Worm (Caenorhabditis elegans) whole organism, young adult: ENCODE data around the gene sec-61.A.
A peak's percentile ranks its signal among the peaks of the same experiment; 100 is the strongest.

Source experiments
- B0019.2 ChIP-seq: fragments of 200-800 bp; sonication (Bioruptor generic); conservative IDR thresholded peaks from 2 replicates; pipeline ENCODE4 v1.3.6; 2022; ENCODE audit warnings: missing genetic modification reagents, missing genetic modification characterization, missing compliant biosample characterization
- B0261.1 ChIP-seq: sonication (generic microtip); optimal IDR thresholded peaks from 2 replicates; lab custom pipeline; 2016; ENCODE audit warnings: mild to moderate bottlenecking, missing genetic modification characterization, moderate library complexity, missing compliant biosample characterization
- B0336.3 ChIP-seq: fragments of 200-800 bp; sonication (Bioruptor generic); IDR thresholded peaks from 2 replicates; pipeline ENCODE4 v1.3.6; 2022; ENCODE audit warnings: missing genetic modification characterization, missing compliant biosample characterization
- C06A6.2 ChIP-seq: fragments of 200-800 bp; sonication (Bioruptor generic); conservative IDR thresholded peaks from 2 replicates; pipeline ENCODE4 v1.3.6; 2022; ENCODE audit warnings: missing genetic modification characterization, missing compliant biosample characterization
- C17E4.6 ChIP-seq: fragments of 200-800 bp; sonication (Bioruptor generic); IDR thresholded peaks from 2 replicates; pipeline ENCODE4 v1.3.6; 2022; ENCODE audit warnings: missing genetic modification reagents, missing genetic modification characterization, missing compliant biosample characterization
- F22D6.2 ChIP-seq: sonication (generic microtip); optimal IDR thresholded peaks from 2 replicates; lab custom pipeline; 2016; ENCODE audit warnings: mild to moderate bottlenecking, missing genetic modification characterization, missing compliant biosample characterization
- F23B12.7 ChIP-seq: sonication (generic microtip); optimal IDR thresholded peaks from 2 replicates; lab custom pipeline; 2017; ENCODE audit warnings: missing genetic modification characterization, mild to moderate bottlenecking, missing compliant biosample characterization, antibody characterized with exemption, moderate library complexity; ENCODE audit not compliant: insufficient read depth
- F39B2.1 ChIP-seq: fragments of 200-800 bp; sonication (Bioruptor generic); IDR thresholded peaks from 2 replicates; pipeline ENCODE4 v1.3.6; 2022; ENCODE audit warnings: missing genetic modification reagents, missing genetic modification characterization, missing compliant biosample characterization
- F57A8.1 ChIP-seq: fragments of 200-800 bp; sonication (Bioruptor generic); optimal IDR thresholded peaks from 2 replicates; lab custom pipeline; 2018; ENCODE audit warnings: mild to moderate bottlenecking, missing genetic modification characterization, moderate library complexity, missing compliant biosample characterization
- Y53G8AR.9 ChIP-seq: fragments of 200-800 bp; sonication (Bioruptor generic); conservative IDR thresholded peaks from 2 replicates; pipeline ENCODE4 v1.3.6; 2022; ENCODE audit warnings: missing genetic modification reagents, missing genetic modification characterization, missing compliant biosample characterization
- Y56A3A.18 ChIP-seq: fragments of 200-800 bp; sonication (Bioruptor generic); IDR thresholded peaks from 2 replicates; pipeline ENCODE4 v1.3.6; 2022; ENCODE audit warnings: missing genetic modification reagents, missing genetic modification characterization, missing compliant biosample characterization
- akir-1 ChIP-seq: fragments of 200-800 bp; sonication (Bioruptor generic); optimal IDR thresholded peaks from 2 replicates; lab custom pipeline; 2018; ENCODE audit warnings: mild to moderate bottlenecking, missing genetic modification characterization, moderate library complexity, missing compliant biosample characterization
- aptf-2 ChIP-seq: fragments of 200-800 bp; sonication (Bioruptor generic); conservative IDR thresholded peaks from 2 replicates; pipeline ENCODE4 v1.3.6; 2022; ENCODE audit warnings: missing genetic modification reagents, missing genetic modification characterization, missing compliant biosample characterization
- athp-1 ChIP-seq: sonication (generic microtip); optimal IDR thresholded peaks from 2 replicates; lab custom pipeline; 2017; ENCODE audit warnings: mild to moderate bottlenecking, missing genetic modification characterization, missing compliant biosample characterization
- bed-1 ChIP-seq: fragments of 200-800 bp; sonication (Bioruptor generic); IDR thresholded peaks from 2 replicates; pipeline ENCODE4 v1.3.6; 2022; ENCODE audit warnings: missing genetic modification reagents, missing genetic modification characterization, missing compliant biosample characterization
- bed-2 ChIP-seq: fragments of 200-800 bp; sonication (Bioruptor generic); IDR thresholded peaks from 2 replicates; pipeline ENCODE4 v1.3.6; 2022; ENCODE audit warnings: missing genetic modification reagents, missing genetic modification characterization, missing compliant biosample characterization
- cebp-2 ChIP-seq: fragments of 200-800 bp; sonication (Bioruptor generic); IDR thresholded peaks from 2 replicates; pipeline ENCODE4 v1.3.6; 2022; ENCODE audit warnings: missing genetic modification characterization, missing compliant biosample characterization
- ceh-40 ChIP-seq: fragments of 200-800 bp; sonication (Bioruptor generic); IDR thresholded peaks from 2 replicates; pipeline ENCODE4 v1.3.6; 2022; ENCODE audit warnings: missing genetic modification characterization, missing compliant biosample characterization
- die-1 ChIP-seq: sonication (generic microtip); optimal IDR thresholded peaks from 2 replicates; lab custom pipeline; 2016; ENCODE audit warnings: missing genotype, mild to moderate bottlenecking, missing genetic modification characterization, missing compliant biosample characterization
- dox-1 ChIP-seq: fragments of 200-800 bp; sonication (Bioruptor generic); IDR thresholded peaks from 2 replicates; pipeline ENCODE4 v1.3.6; 2022; ENCODE audit warnings: missing genetic modification reagents, missing genetic modification characterization, missing compliant biosample characterization
- ekl-4 ChIP-seq: fragments of 200-800 bp; sonication (Bioruptor generic); IDR thresholded peaks from 2 replicates; pipeline ENCODE4 v1.3.6; 2022; ENCODE audit warnings: missing genetic modification reagents, missing genetic modification characterization, missing compliant biosample characterization
- hmg-1.2 ChIP-seq: fragments of 200-800 bp; sonication (Bioruptor generic); IDR thresholded peaks from 2 replicates; pipeline ENCODE4 v1.3.6; 2022; ENCODE audit warnings: missing genetic modification reagents, missing genetic modification characterization, missing compliant biosample characterization
- hmg-20 ChIP-seq: fragments of 200-800 bp; sonication (Bioruptor generic); IDR thresholded peaks from 2 replicates; pipeline ENCODE4 v1.3.6; 2022; ENCODE audit warnings: missing genetic modification reagents, missing genetic modification characterization, missing compliant biosample characterization
- hsf-1 ChIP-seq: fragments of 200-800 bp; sonication (Bioruptor generic); IDR thresholded peaks from 2 replicates; pipeline ENCODE4 v1.3.6; 2022; ENCODE audit warnings: missing genetic modification reagents, missing genetic modification characterization, missing compliant biosample characterization
- lag-1 ChIP-seq: fragments of 200-800 bp; sonication (Bioruptor generic); IDR thresholded peaks from 2 replicates; pipeline ENCODE4 v1.3.6; 2022; ENCODE audit warnings: missing genetic modification reagents, missing genetic modification characterization, missing compliant biosample characterization
- lin-26 ChIP-seq: fragments of 200-800 bp; sonication (Bioruptor generic); IDR thresholded peaks from 2 replicates; pipeline ENCODE4 v1.3.6; 2022; ENCODE audit warnings: missing genetic modification reagents, missing genetic modification characterization, missing compliant biosample characterization
- lin-40 ChIP-seq: sonication (generic microtip); optimal IDR thresholded peaks from 2 replicates; lab custom pipeline; 2016; ENCODE audit warnings: missing genetic modification characterization, mild to moderate bottlenecking, missing compliant biosample characterization, missing genotype, missing genetic modification reagents
- madf-10 ChIP-seq: sonication (generic microtip); optimal IDR thresholded peaks from 2 replicates; lab custom pipeline; 2016; ENCODE audit warnings: mild to moderate bottlenecking, missing genetic modification characterization, missing compliant biosample characterization
- madf-3 ChIP-seq: fragments of 200-800 bp; sonication (Bioruptor generic); IDR thresholded peaks from 2 replicates; pipeline ENCODE4 v1.3.6; 2022; ENCODE audit warnings: missing genetic modification reagents, missing genetic modification characterization, missing compliant biosample characterization
- madf-6 ChIP-seq: fragments of 200-800 bp; sonication (Bioruptor generic); IDR thresholded peaks from 2 replicates; pipeline ENCODE4 v1.3.6; 2022; ENCODE audit warnings: missing genetic modification reagents, missing genetic modification characterization, missing compliant biosample characterization
- mel-28 ChIP-seq: sonication (generic microtip); optimal IDR thresholded peaks from 2 replicates; lab custom pipeline; 2016; ENCODE audit warnings: borderline replicate concordance, mild to moderate bottlenecking, missing genetic modification characterization, missing compliant biosample characterization
- nfya-1 ChIP-seq: sonication (generic microtip); optimal IDR thresholded peaks from 2 replicates; lab custom pipeline; 2017; ENCODE audit warnings: antibody characterized with exemption, missing compliant biosample characterization, missing genetic modification characterization, borderline replicate concordance; ENCODE audit not compliant: insufficient read depth
- nfya-2 ChIP-seq: fragments of 200-800 bp; sonication (Bioruptor generic); IDR thresholded peaks from 2 replicates; pipeline ENCODE4 v1.3.6; 2022; ENCODE audit warnings: missing genetic modification reagents, missing genetic modification characterization, missing compliant biosample characterization
- pha-4 ChIP-seq: fragments of 150-350 bp; sonication (generic microtip); optimal IDR thresholded peaks from 2 replicates; lab custom pipeline; 2014; ENCODE audit warnings: missing biosample characterization, missing genetic modification reagents, missing genetic modification characterization
- rcor-1 ChIP-seq: fragments of 200-800 bp; sonication (Bioruptor generic); IDR thresholded peaks from 2 replicates; pipeline ENCODE4 v1.3.6; 2022; ENCODE audit warnings: missing genetic modification reagents, missing genetic modification characterization, missing compliant biosample characterization
- repo-1 ChIP-seq: sonication (generic microtip); optimal IDR thresholded peaks from 2 replicates; lab custom pipeline; 2017; ENCODE audit warnings: mild to moderate bottlenecking, missing genetic modification characterization, missing compliant biosample characterization
- snpc-1.1 ChIP-seq: sonication (generic microtip); optimal IDR thresholded peaks from 2 replicates; lab custom pipeline; 2017; ENCODE audit warnings: missing genetic modification characterization, mild to moderate bottlenecking, missing compliant biosample characterization, antibody characterized with exemption, moderate library complexity, missing genotype, missing genetic modification reagents; ENCODE audit not compliant: insufficient read depth
- snpc-4 ChIP-seq, 5 experiments: fragments of 150-350 bp in 1 of 5; sonication (generic microtip) in 4 of 5; optimal IDR thresholded peaks; 2 replicates each; lab custom pipeline; 2014 to 2018; ENCODE audit warnings: missing genetic modification characterization in 5 of 5, missing biosample characterization in 3 of 5, antibody characterized with exemption in 2 of 5, mild to moderate bottlenecking in 2 of 5, missing compliant biosample characterization in 2 of 5, missing genotype in 2 of 5, moderate library complexity in 2 of 5, missing genetic modification reagents in 1 of 5
- sptf-2 ChIP-seq: fragments of 200-800 bp; sonication (Bioruptor generic); optimal IDR thresholded peaks from 2 replicates; lab custom pipeline; 2018; ENCODE audit warnings: mild to moderate bottlenecking, missing genetic modification characterization, missing compliant biosample characterization
- tbx-9 ChIP-seq: sonication (generic microtip); optimal IDR thresholded peaks from 2 replicates; lab custom pipeline; 2016; ENCODE audit warnings: borderline replicate concordance, missing genetic modification characterization, inconsistent platforms, missing compliant biosample characterization
- unc-62 ChIP-seq: fragments of 150-350 bp; optimal IDR thresholded peaks from 2 replicates; lab custom pipeline; 2014; ENCODE audit warnings: missing biosample characterization, missing genetic modification reagents, missing genetic modification characterization
- zfh-2 ChIP-seq: fragments of 200-800 bp; sonication (Bioruptor generic); conservative IDR thresholded peaks from 2 replicates; pipeline ENCODE4 v1.3.6; 2022; ENCODE audit warnings: missing genetic modification reagents, missing genetic modification characterization, missing compliant biosample characterization
- zim-3 ChIP-seq: sonication (generic microtip); optimal IDR thresholded peaks from 2 replicates; lab custom pipeline; 2017; ENCODE audit warnings: mild to moderate bottlenecking, missing genetic modification characterization, moderate library complexity, missing compliant biosample characterization
- ztf-22 ChIP-seq: fragments of 200-800 bp; sonication (Bioruptor generic); optimal IDR thresholded peaks from 2 replicates; lab custom pipeline; 2018; ENCODE audit warnings: mild to moderate bottlenecking, missing genetic modification characterization, moderate library complexity, missing compliant biosample characterization
- ztf-26 ChIP-seq: sonication (generic microtip); optimal IDR thresholded peaks from 2 replicates; lab custom pipeline; 2017; ENCODE audit warnings: missing genetic modification characterization, missing compliant biosample characterization
- ztf-28 ChIP-seq: fragments of 200-800 bp; sonication (Bioruptor generic); IDR thresholded peaks from 2 replicates; pipeline ENCODE4 v1.3.6; 2022; ENCODE audit warnings: missing genetic modification reagents, missing genetic modification characterization, missing compliant biosample characterization
- ztf-6 ChIP-seq: fragments of 200-800 bp; sonication (Bioruptor generic); IDR thresholded peaks from 2 replicates; pipeline ENCODE4 v1.3.6; 2022; ENCODE audit warnings: missing genetic modification reagents, missing genetic modification characterization, missing compliant biosample characterization

Gene sec-61.A

DNA sequence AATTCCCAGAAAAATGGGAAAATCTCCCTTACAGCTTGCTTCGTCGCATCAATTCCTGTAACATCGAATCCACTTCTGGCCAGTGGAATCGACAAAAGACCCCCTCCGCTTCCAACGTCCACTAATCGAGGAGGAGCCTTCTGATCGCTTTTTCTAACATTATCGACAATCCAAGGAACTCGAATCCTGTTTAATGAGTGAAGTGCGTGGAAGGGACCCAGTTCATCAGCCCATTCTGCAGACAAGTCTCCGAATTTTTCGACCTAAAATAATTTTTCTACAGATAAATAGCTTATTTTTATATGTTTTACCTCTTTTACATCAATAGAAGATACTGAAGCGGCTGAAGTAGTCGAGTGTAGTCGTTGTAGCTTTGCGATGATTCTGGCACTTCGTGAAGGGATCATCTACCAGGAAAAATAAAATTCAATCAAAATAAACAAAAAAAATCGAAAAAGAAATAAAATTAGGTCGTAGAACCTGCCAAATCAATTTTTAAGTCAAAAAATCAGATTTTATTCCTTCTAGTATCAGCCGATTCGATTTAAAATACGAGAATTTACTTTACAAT, 29.1 kb downstream of the sec-61.A start, which contains the start of gene coq-3 (continued):
- TF ChIP-seq lag-1 (GFP tag; lab: Robert Waterston, UW) (no peak), madf-10 (tag; lab: Kevin White, UChicago) (no peak), dox-1 (GFP tag; lab: Robert Waterston, UW) (0 out of 2 replicates have a peak, but pooled peaks have one; percentile 15), aptf-2 (no peak), C17E4.6 (GFP tag; lab: Robert Waterston, UW) (no peak), lin-40 (tag; lab: Kevin White, UChicago) (no peak), madf-3 (no peak), F22D6.2 (tag; lab: Kevin White, UChicago) (no peak), hsf-1 (GFP tag; lab: Robert Waterston, UW) (no peak), pha-4 (no peak), hmg-20 (GFP tag; lab: Robert Waterston, UW) (no peak; the same call in 1 of the 2 replicates), zfh-2 (no peak), zim-3 (no peak), snpc-1.1 (tag; lab: Kevin White, UChicago) (no peak), madf-6 (GFP tag; lab: Robert Waterston, UW) (no peak), sptf-2 (GFP tag; lab: Kevin White, UChicago) (no peak), bed-1 (GFP tag; lab: Robert Waterston, UW) (no peak), ztf-22 (no peak), unc-62 (GFP tag; lab: Kevin White, UChicago) (no peak), tbx-9 (tag; lab: Kevin White, UChicago) (no peak), hmg-1.2 (peak; percentile 4; the same call in 1 of the 2 replicates), nfya-2 (GFP tag; lab: Robert Waterston, UW) (no peak), ztf-28 (GFP tag; lab: Robert Waterston, UW) (no peak), Y53G8AR.9 (GFP tag; lab: Robert Waterston, UW) (no peak; the same call in 1 of the 2 replicates), mel-28 (no peak), die-1 (no peak), ekl-4 (GFP tag; lab: Robert Waterston, UW) (0 out of 2 replicates have a peak, but pooled peaks have one; percentile 34), Y56A3A.18 (GFP tag; lab: Robert Waterston, UW) (no peak), snpc-4 (GFP tag; optimal IDR thresholded peaks at IDR 0.05; lab: Kevin White, UChicago) (no peak), snpc-4 (tag; optimal IDR thresholded peaks at IDR 0.05; lab: Kevin White, UChicago) (peak in 1 of 4 experiments; percentile 75), F39B2.1 (GFP tag; lab: Robert Waterston, UW) (no peak), F57A8.1 (GFP tag; lab: Kevin White, UChicago) (no peak), lin-26 (GFP tag; lab: Robert Waterston, UW) (no peak), B0261.1 (no peak), B0019.2 (no peak), B0336.3 (GFP tag; lab: Robert Waterston, UW) (no peak), repo-1 (tag; lab: Kevin White, UChicago) (peak; percentile 46), C06A6.2 (no peak), F23B12.7 (tag; lab: Kevin White, UChicago) (no peak), rcor-1 (GFP tag; lab: Robert Waterston, UW) (no peak), nfya-1 (tag; lab: Kevin White, UChicago) (no peak), athp-1 (no peak), ztf-6 (GFP tag; lab: Robert Waterston, UW) (no peak), ztf-26 (no peak), ceh-40 (GFP tag; lab: Robert Waterston, UW) (no peak), bed-2 (GFP tag; lab: Robert Waterston, UW) (no peak), cebp-2 (GFP tag; lab: Robert Waterston, UW) (no peak), akir-1 (GFP tag; lab: Kevin White, UChicago) (no peak)
